Worm (Caenorhabditis elegans) whole organism, early embryonic: ENCODE measurements around the gene ekl-5.

Source experiments
- B0310.2 ChIP-seq: sonication (generic microtip); optimal IDR thresholded peaks from 2 replicates; lab custom pipeline; 2016; ENCODE audit warnings: mild to moderate bottlenecking, missing genetic modification characterization, missing compliant biosample characterization
- F13C5.2 ChIP-seq: sonication (generic microtip); optimal IDR thresholded peaks from 2 replicates; lab custom pipeline; 2017; ENCODE audit warnings: mild to moderate bottlenecking, missing genetic modification characterization, inconsistent platforms, missing compliant biosample characterization
- aly-1 ChIP-seq: sonication (generic microtip); optimal IDR thresholded peaks from 2 replicates; lab custom pipeline; 2016; ENCODE audit warnings: missing genetic modification characterization, missing compliant biosample characterization
- ama-1 ChIP-seq: fragments of 150-350 bp; optimal IDR thresholded peaks from 2 replicates; lab custom pipeline; 2014
- ceh-13 ChIP-seq: fragments of 200-800 bp; sonication (Bioruptor generic); optimal IDR thresholded peaks from 2 replicates; lab custom pipeline; 2018; ENCODE audit warnings: mild to moderate bottlenecking, missing genetic modification characterization, missing compliant biosample characterization
- ceh-36 ChIP-seq: sonication (generic microtip); optimal IDR thresholded peaks from 2 replicates; lab custom pipeline; 2016; ENCODE audit warnings: missing genetic modification characterization, inconsistent platforms, missing compliant biosample characterization
- ets-7 ChIP-seq: sonication (generic microtip); optimal IDR thresholded peaks from 2 replicates; lab custom pipeline; 2016; ENCODE audit warnings: missing genotype, missing genetic modification characterization, missing compliant biosample characterization
- flt-1 ChIP-seq: fragments of 200-800 bp; sonication (Bioruptor generic); IDR thresholded peaks from 2 replicates; pipeline ENCODE4 v1.3.6; 2022; ENCODE audit warnings: missing genetic modification characterization, missing compliant biosample characterization
- hmbx-1 ChIP-seq: sonication (generic microtip); optimal IDR thresholded peaks from 2 replicates; lab custom pipeline; 2016; ENCODE audit warnings: mild to moderate bottlenecking, missing genetic modification characterization, missing compliant biosample characterization
- hmg-4 ChIP-seq: fragments of 200-800 bp; sonication (Bioruptor generic); optimal IDR thresholded peaks from 2 replicates; lab custom pipeline; 2018; ENCODE audit warnings: mild to moderate bottlenecking, missing genetic modification characterization, missing compliant biosample characterization
- hnd-1 ChIP-seq: sonication (generic microtip); optimal IDR thresholded peaks from 2 replicates; lab custom pipeline; 2016; ENCODE audit warnings: missing genetic modification characterization, missing compliant biosample characterization
- pes-1 ChIP-seq: fragments of 200-800 bp; sonication (Bioruptor generic); IDR thresholded peaks from 2 replicates; pipeline ENCODE4 v1.3.6; 2022; ENCODE audit warnings: missing genetic modification reagents, missing genetic modification characterization, missing compliant biosample characterization
- scrt-1 ChIP-seq: fragments of 200-800 bp; sonication (Bioruptor generic); IDR thresholded peaks from 2 replicates; pipeline ENCODE4 v1.3.6; 2022; ENCODE audit warnings: missing genetic modification characterization, missing compliant biosample characterization
- sea-1 ChIP-seq: fragments of 200-800 bp; sonication (Bioruptor generic); conservative IDR thresholded peaks from 2 replicates; pipeline ENCODE4 v1.3.6; 2022; ENCODE audit warnings: missing genetic modification characterization, missing compliant biosample characterization
- tbx-11 ChIP-seq: fragments of 200-800 bp; sonication (Bioruptor generic); IDR thresholded peaks from 2 replicates; pipeline ENCODE4 v1.3.6; 2022; ENCODE audit warnings: missing genetic modification characterization, missing compliant biosample characterization
- tbx-37 ChIP-seq: fragments of 200-800 bp; sonication (Bioruptor generic); conservative IDR thresholded peaks from 2 replicates; pipeline ENCODE4 v1.3.6; 2022; ENCODE audit warnings: missing genetic modification reagents, missing genetic modification characterization, missing compliant biosample characterization
- tra-4 ChIP-seq: sonication (generic microtip); optimal IDR thresholded peaks from 2 replicates; lab custom pipeline; 2017; ENCODE audit warnings: missing genetic modification characterization, missing compliant biosample characterization

ekl-5 gene

DNA sequence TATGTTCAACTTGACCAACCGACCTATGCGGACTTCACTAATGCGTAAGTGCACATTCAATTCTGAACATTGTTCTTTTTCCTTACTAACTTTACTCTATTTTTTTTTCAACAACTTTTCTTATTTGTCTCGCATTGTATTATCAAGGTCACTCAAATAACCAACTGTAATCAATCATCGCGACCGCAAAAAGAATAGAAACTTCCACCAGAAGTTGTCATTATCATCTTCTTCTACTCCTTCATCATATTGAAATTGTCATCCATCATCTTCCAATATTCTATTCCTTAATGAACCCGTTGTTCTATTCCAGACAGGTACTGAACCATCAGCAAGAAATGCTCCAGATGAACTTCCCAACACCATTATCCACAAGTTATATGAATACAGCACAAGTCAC is 22.4 kb upstream of the ekl-5 start:
- TF ChIP-seq ets-7 (tag; lab: Kevin White, UChicago) (no peak), tbx-37 (no peak), hmbx-1 (tag; lab: Kevin White, UChicago) (no peak), tra-4 (no peak), scrt-1 (GFP tag; lab: Robert Waterston, UW) (no peak), flt-1 (no peak), hnd-1 (tag; lab: Kevin White, UChicago) (no peak), ceh-36 (tag; lab: Kevin White, UChicago) (no peak), pes-1 (no peak), aly-1 (tag; lab: Kevin White, UChicago) (no peak)

DNA sequence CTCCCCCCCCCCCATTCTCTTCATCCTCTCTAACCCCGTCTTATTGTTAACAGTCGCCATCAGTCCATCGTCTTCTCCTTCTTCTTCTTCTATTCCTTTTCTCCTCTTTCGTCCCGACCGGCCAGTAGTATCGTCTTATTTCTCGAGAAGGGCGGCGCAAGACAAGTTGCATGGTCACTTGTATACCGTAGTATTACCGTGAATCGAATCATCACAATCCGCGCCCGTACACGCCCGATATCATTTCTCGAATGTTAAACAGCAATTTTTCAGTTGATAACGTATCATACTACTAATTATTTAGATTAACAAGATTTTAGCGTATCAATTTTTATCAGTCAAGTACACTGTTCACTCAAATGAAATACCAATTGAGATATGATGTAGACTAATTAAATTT is 20.9 kb upstream of the ekl-5 start:
- TF ChIP-seq ceh-36 (tag; lab: Kevin White, UChicago) (no peak), ceh-13 (no peak), pes-1 (no peak), flt-1 (no peak), hmg-4 (no peak), aly-1 (tag; lab: Kevin White, UChicago) (no peak), tbx-11 (no peak), scrt-1 (GFP tag; lab: Robert Waterston, UW) (no peak), F13C5.2 (tag; lab: Kevin White, UChicago) (no peak), ama-1 (no peak), tbx-37 (no peak), sea-1 (GFP tag; lab: Robert Waterston, UW) (no peak), B0310.2 (tag; lab: Kevin White, UChicago) (no peak), hmbx-1 (tag; lab: Kevin White, UChicago) (no peak), tra-4 (no peak), hnd-1 (tag; lab: Kevin White, UChicago) (no peak), ets-7 (tag; lab: Kevin White, UChicago) (no peak)

ce11 chrX:13937350-13937749 is 20.4 kb upstream of the ekl-5 start:
- no peak for TF ChIP-seq tbx-11
- TF ChIP-seq ceh-36 (tag; lab: Kevin White, UChicago): no peak
- no peak for TF ChIP-seq ets-7 (tag; lab: Kevin White, UChicago)
- no peak for TF ChIP-seq tra-4
- TF ChIP-seq B0310.2 (tag; lab: Kevin White, UChicago): no peak
- TF ChIP-seq flt-1: no peak
- no peak for TF ChIP-seq hnd-1 (tag; lab: Kevin White, UChicago)
- TF ChIP-seq ama-1: no peak
- no peak for TF ChIP-seq tbx-37
- no peak for TF ChIP-seq ceh-13
- TF ChIP-seq hmbx-1 (tag; lab: Kevin White, UChicago): no peak
- no peak for TF ChIP-seq F13C5.2 (tag; lab: Kevin White, UChicago)
- no peak for TF ChIP-seq scrt-1 (GFP tag; lab: Robert Waterston, UW)
- TF ChIP-seq hmg-4: no peak
- TF ChIP-seq pes-1: no peak

DNA sequence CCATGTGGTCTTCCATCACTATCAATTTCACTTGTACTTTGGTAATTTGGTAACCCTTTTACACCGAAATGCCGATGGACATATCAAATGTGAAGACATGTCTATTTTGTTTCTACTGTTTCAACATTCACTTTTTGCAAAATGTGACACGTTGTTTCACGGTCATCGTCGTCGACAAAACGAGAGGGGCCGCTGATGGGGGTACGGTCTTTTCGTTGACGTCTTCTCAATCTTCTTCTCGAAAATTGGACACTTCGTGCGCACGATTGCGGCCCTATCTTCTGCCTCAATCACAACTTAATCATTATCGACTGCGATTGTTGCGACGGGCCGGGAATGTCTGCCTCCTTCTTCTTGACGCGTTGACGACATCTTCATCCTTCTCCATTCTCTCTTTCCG is 19.7 kb upstream of the ekl-5 start:
- TF ChIP-seq scrt-1 (GFP tag; lab: Robert Waterston, UW) (no peak), hmbx-1 (tag; lab: Kevin White, UChicago) (no peak)

DNA sequence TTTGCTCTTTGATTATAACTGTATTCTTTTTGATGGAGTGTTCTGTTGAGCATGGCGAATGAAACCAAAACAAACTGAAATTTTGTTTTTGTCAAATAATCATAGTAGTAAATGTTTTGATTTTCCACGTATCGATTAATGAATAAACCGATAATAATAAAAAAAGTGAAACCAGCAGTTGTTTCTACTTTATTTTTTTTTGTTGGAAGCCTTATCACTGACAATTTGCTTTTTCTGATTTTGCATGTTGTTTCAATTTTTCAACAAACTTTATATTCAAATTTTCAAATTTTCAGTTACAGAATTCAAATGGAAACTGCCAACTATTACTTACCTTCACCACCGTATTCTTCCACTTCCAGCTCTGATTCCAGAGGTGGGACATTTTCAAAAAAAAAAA is 17.6 kb upstream of the ekl-5 start, which contains the start of gene elt-3:
TSS of gene elt-3 (plus strand) at position 301 of the 400 bp plus-strand sequence.
- TF ChIP-seq tbx-11 (no peak), tra-4 (no peak), pes-1 (no peak), scrt-1 (GFP tag; lab: Robert Waterston, UW) (no peak), hmg-4 (no peak), ceh-36 (tag; lab: Kevin White, UChicago) (no peak), flt-1 (no peak), sea-1 (GFP tag; lab: Robert Waterston, UW) (no peak), B0310.2 (tag; lab: Kevin White, UChicago) (no peak), F13C5.2 (tag; lab: Kevin White, UChicago) (no peak), aly-1 (tag; lab: Kevin White, UChicago) (no peak)

DNA sequence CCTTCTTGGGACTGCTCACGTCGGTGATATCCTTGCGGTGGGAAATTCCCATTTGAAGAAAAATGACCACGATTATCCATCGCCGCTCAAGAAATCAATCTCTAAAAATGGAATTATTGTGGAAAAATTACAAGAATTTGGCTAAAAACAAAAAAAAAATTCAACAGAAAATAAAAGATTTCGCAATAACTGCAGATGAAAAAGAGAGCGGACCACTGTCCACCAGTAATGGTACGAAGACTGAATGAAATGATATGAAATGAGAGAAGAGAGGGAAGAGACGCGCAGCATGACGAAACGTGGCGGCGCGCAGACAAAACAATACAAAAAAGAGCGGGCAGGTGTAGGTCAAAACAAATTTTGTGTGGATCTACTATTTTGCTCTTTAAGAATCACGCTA is 12.6 kb upstream of the ekl-5 start, which contains the start of gene meg-1:
TSS of gene meg-1 (minus strand) at position 101 of the 400 bp plus-strand sequence.
- TF ChIP-seq tbx-37 (no peak), hmbx-1 (tag; lab: Kevin White, UChicago) (no peak), hnd-1 (tag; lab: Kevin White, UChicago) (no peak), ceh-13 (no peak), tbx-11 (no peak), pes-1 (no peak), tra-4 (no peak), ceh-36 (tag; lab: Kevin White, UChicago) (no peak), scrt-1 (GFP tag; lab: Robert Waterston, UW) (no peak), sea-1 (GFP tag; lab: Robert Waterston, UW) (no peak), hmg-4 (no peak)

DNA sequence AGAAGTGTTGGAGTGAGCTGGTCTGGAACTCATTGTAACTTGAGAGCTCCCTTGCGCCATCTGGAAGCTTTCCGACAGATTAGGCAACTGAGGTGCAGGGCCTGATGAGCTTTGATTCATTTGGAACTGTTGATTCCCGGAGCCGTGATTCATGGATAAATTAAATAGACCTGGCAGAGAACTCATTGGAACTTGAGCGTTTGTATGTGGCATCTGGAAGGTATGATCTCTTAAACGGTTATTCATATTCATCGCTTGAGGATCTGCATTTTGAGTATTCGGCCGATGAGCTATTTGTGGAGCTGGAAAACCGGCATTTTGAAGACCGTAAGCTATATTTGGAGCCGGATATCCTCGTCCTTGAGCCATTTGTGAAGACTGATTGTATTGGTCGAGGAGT is 11.6 kb upstream of the ekl-5 start:
- TF ChIP-seq tbx-11 (no peak), ceh-36 (tag; lab: Kevin White, UChicago) (no peak), ama-1 (no peak), hnd-1 (tag; lab: Kevin White, UChicago) (no peak), sea-1 (GFP tag; lab: Robert Waterston, UW) (no peak), B0310.2 (tag; lab: Kevin White, UChicago) (no peak), F13C5.2 (tag; lab: Kevin White, UChicago) (no peak), tra-4 (no peak)

ce11 chrX:13926029-13926428 is 9.1 kb upstream of the ekl-5 start, which contains the start of gene meg-2:
TSS of gene meg-2 (minus strand) at chrX:13926129.
- TF ChIP-seq sea-1 (GFP tag; lab: Robert Waterston, UW) (no peak), ceh-36 (tag; lab: Kevin White, UChicago) (no peak), pes-1 (no peak), tbx-37 (no peak), hnd-1 (tag; lab: Kevin White, UChicago) (no peak), flt-1 (no peak), tbx-11 (no peak), tra-4 (no peak), ets-7 (tag; lab: Kevin White, UChicago) (no peak), B0310.2 (tag; lab: Kevin White, UChicago) (no peak)
